Fruit fly (Drosophila melanogaster) whole organism, embryonic: ENCODE measurements around the gene CG31637.

Experiments
- Bdp1 ChIP-seq: fragments of 200-800 bp; sonication (Bioruptor generic); optimal IDR thresholded peaks from 3 replicates; lab custom pipeline; 2016; ENCODE audit warnings: missing biosample characterization, missing genetic modification characterization
- CG10267 ChIP-seq: fragments of 200-800 bp; sonication (Bioruptor generic); optimal IDR thresholded peaks from 2 replicates; lab custom pipeline; 2018; ENCODE audit warnings: missing biosample characterization, mild to moderate bottlenecking, missing genetic modification characterization, moderate library complexity
- CG10321 ChIP-seq: fragments of 200-800 bp; sonication (Bioruptor generic); IDR thresholded peaks from 2 replicates; pipeline ENCODE4 v1.3.6; 2022; ENCODE audit warnings: missing biosample characterization, missing genetic modification characterization
- CG11696 ChIP-seq: fragments of 200-800 bp; sonication (Bioruptor generic); IDR thresholded peaks from 2 replicates; pipeline ENCODE4 v1.3.6; 2022; ENCODE audit warnings: missing biosample characterization, missing genetic modification characterization
- CG13624 ChIP-seq: fragments of 200-800 bp; sonication (Bioruptor generic); optimal IDR thresholded peaks from 2 replicates; lab custom pipeline; 2016; ENCODE audit warnings: missing biosample characterization, missing genetic modification characterization
- CG6175 ChIP-seq: fragments of 200-800 bp; sonication (Bioruptor generic); IDR thresholded peaks from 3 replicates; pipeline ENCODE4 v1.3.6; 2022; ENCODE audit warnings: missing biosample characterization, missing genetic modification characterization
- CG6654 ChIP-seq: fragments of 200-800 bp; sonication (Bioruptor generic); optimal IDR thresholded peaks from 2 replicates; lab custom pipeline; 2017; ENCODE audit warnings: missing biosample characterization, mild to moderate bottlenecking, missing genetic modification characterization
- CG7786 ChIP-seq: fragments of 200-800 bp; sonication (Bioruptor generic); optimal IDR thresholded peaks from 2 replicates; lab custom pipeline; 2016; ENCODE audit warnings: missing biosample characterization, missing genetic modification characterization
- CG7987 ChIP-seq: fragments of 200-800 bp; sonication (Bioruptor generic); optimal IDR thresholded peaks from 2 replicates; lab custom pipeline; 2018; ENCODE audit warnings: missing biosample characterization, mild to moderate bottlenecking, missing genetic modification characterization, moderate library complexity
- CG9727 ChIP-seq: fragments of 200-800 bp; sonication (Bioruptor generic); optimal IDR thresholded peaks from 3 replicates; lab custom pipeline; 2017; ENCODE audit warnings: missing biosample characterization, mild to moderate bottlenecking, missing genetic modification characterization
- D19B ChIP-seq: fragments of 200-800 bp; sonication (Bioruptor generic); optimal IDR thresholded peaks from 2 replicates; lab custom pipeline; 2017; ENCODE audit warnings: missing biosample characterization, mild to moderate bottlenecking, missing genetic modification characterization
- Elba2 ChIP-seq: fragments of 200-800 bp; sonication (Bioruptor generic); optimal IDR thresholded peaks from 3 replicates; lab custom pipeline; 2016; ENCODE audit warnings: missing biosample characterization, missing genetic modification characterization
- Ets97D ChIP-seq: fragments of 200-800 bp; sonication (Bioruptor generic); optimal IDR thresholded peaks from 3 replicates; lab custom pipeline; 2016; ENCODE audit warnings: missing biosample characterization, missing genetic modification characterization
- Fer1 ChIP-seq: fragments of 200-800 bp; sonication (Bioruptor generic); optimal IDR thresholded peaks from 2 replicates; lab custom pipeline; 2017; ENCODE audit warnings: missing biosample characterization, mild to moderate bottlenecking, missing genetic modification characterization
- Med ChIP-seq: fragments of 200-800 bp; sonication (Bioruptor generic); peaks from one replicate; lab custom pipeline; 2016; ENCODE audit warnings: missing biosample characterization, missing genetic modification characterization, mild to moderate bottlenecking, inconsistent platforms, moderate library complexity
- NC2β ChIP-seq: fragments of 200-800 bp; sonication (Bioruptor generic); optimal IDR thresholded peaks from 2 replicates; lab custom pipeline; 2016; ENCODE audit warnings: missing biosample characterization, missing genetic modification characterization
- Scr ChIP-seq: fragments of 200-800 bp; sonication (Bioruptor generic); IDR thresholded peaks from 2 replicates; pipeline ENCODE4 v1.3.6; 2022; ENCODE audit warnings: missing biosample characterization, missing genetic modification characterization; ENCODE audit not compliant: partially characterized antibody
- ato ChIP-seq: fragments of 200-800 bp; sonication (Bioruptor generic); IDR thresholded peaks from 2 replicates; pipeline ENCODE4 v1.3.6; 2022; ENCODE audit warnings: missing biosample characterization, missing genetic modification characterization; ENCODE audit not compliant: partially characterized antibody
- bbx ChIP-seq: fragments of 200-800 bp; sonication (Bioruptor generic); IDR thresholded peaks from 2 replicates; pipeline ENCODE4 v1.3.6; 2022; ENCODE audit warnings: missing biosample characterization, missing genetic modification characterization; ENCODE audit not compliant: partially characterized antibody
- cad ChIP-seq: fragments of >200 bp; optimal IDR thresholded peaks from 2 replicates; lab custom pipeline; 2017; ENCODE audit warnings: missing biosample characterization, missing genetic modification characterization
- crol ChIP-seq: fragments of 200-800 bp; sonication (Bioruptor generic); IDR thresholded peaks from 2 replicates; pipeline ENCODE4 v1.3.6; 2022; ENCODE audit warnings: missing biosample characterization, missing genetic modification characterization
- da ChIP-seq: fragments of 200-800 bp; sonication (Bioruptor generic); optimal IDR thresholded peaks from 2 replicates; lab custom pipeline; 2016; ENCODE audit warnings: missing biosample characterization, missing genetic modification characterization
- fd64A ChIP-seq: fragments of 200-800 bp; sonication (Bioruptor generic); optimal IDR thresholded peaks from 3 replicates; lab custom pipeline; 2018; ENCODE audit warnings: missing biosample characterization, mild to moderate bottlenecking, missing genetic modification characterization
- grn ChIP-seq: fragments of 200-800 bp; sonication (Bioruptor generic); optimal IDR thresholded peaks from 3 replicates; lab custom pipeline; 2017; ENCODE audit warnings: missing biosample characterization, missing genetic modification characterization
- gsb ChIP-seq: fragments of 200-800 bp; sonication (Bioruptor generic); IDR thresholded peaks from 2 replicates; pipeline ENCODE4 v1.3.6; 2022; ENCODE audit warnings: missing biosample characterization, missing genetic modification characterization
- ham ChIP-seq: fragments of 200-800 bp; sonication (Bioruptor generic); IDR thresholded peaks from 2 replicates; pipeline ENCODE4 v1.3.6; 2022; ENCODE audit warnings: missing biosample characterization, missing genetic modification characterization
- lov ChIP-seq, 2 experiments: fragments of 200-800 bp in 1 of 2; fragments of >200 bp in 1 of 2; sonication (Bioruptor generic) in 1 of 2; IDR thresholded peaks in 1 of 2; optimal IDR thresholded peaks in 1 of 2; 2 replicates in 1 of 2; 3 replicates in 1 of 2; pipeline versions ENCODE4 v1.3.6 to Lab custom; 2017 to 2022; ENCODE audit warnings: missing biosample characterization in 1 of 2, missing genetic modification characterization in 1 of 2
- mam ChIP-seq: fragments of 200-800 bp; sonication (Bioruptor generic); optimal IDR thresholded peaks from 3 replicates; lab custom pipeline; 2016; ENCODE audit warnings: missing biosample characterization, missing genetic modification characterization
- odd ChIP-seq: fragments of 200-800 bp; sonication (Bioruptor generic); optimal IDR thresholded peaks from 2 replicates; lab custom pipeline; 2017; ENCODE audit warnings: missing biosample characterization, mild to moderate bottlenecking, missing genetic modification characterization
- onecut ChIP-seq: fragments of 200-800 bp; sonication (Bioruptor generic); IDR thresholded peaks from 2 replicates; pipeline ENCODE4 v1.3.6; 2022; ENCODE audit warnings: missing biosample characterization, missing genetic modification characterization
- org-1 ChIP-seq: fragments of 200-800 bp; sonication (Bioruptor generic); optimal IDR thresholded peaks from 2 replicates; lab custom pipeline; 2017; ENCODE audit warnings: missing biosample characterization, missing genetic modification characterization
- pfk ChIP-seq: fragments of 200-800 bp; sonication (Bioruptor generic); optimal IDR thresholded peaks from 2 replicates; lab custom pipeline; 2018; ENCODE audit warnings: missing biosample characterization, mild to moderate bottlenecking, missing genetic modification characterization, moderate library complexity
- prd ChIP-seq, 3 experiments: fragments of >200 bp in 2 of 3; fragments of 200-800 bp in 1 of 3; sonication (Bioruptor generic) in 1 of 3; optimal IDR thresholded peaks in 2 of 3; IDR thresholded peaks in 1 of 3; 2 replicates in 2 of 3; 3 replicates in 1 of 3; pipeline versions ENCODE4 v1.3.6 to Lab custom; 2017 to 2022; ENCODE audit warnings: missing biosample characterization in 1 of 3, missing genetic modification characterization in 1 of 3
- sens ChIP-seq: fragments of 200-800 bp; sonication (Bioruptor generic); peaks from one replicate; lab custom pipeline; 2016; ENCODE audit warnings: missing biosample characterization, missing genetic modification characterization
- zf30C ChIP-seq: fragments of 200-800 bp; sonication (Bioruptor generic); optimal IDR thresholded peaks from 3 replicates; lab custom pipeline; 2018; ENCODE audit warnings: missing biosample characterization, mild to moderate bottlenecking, missing genetic modification characterization

CG31637 gene

DNA sequence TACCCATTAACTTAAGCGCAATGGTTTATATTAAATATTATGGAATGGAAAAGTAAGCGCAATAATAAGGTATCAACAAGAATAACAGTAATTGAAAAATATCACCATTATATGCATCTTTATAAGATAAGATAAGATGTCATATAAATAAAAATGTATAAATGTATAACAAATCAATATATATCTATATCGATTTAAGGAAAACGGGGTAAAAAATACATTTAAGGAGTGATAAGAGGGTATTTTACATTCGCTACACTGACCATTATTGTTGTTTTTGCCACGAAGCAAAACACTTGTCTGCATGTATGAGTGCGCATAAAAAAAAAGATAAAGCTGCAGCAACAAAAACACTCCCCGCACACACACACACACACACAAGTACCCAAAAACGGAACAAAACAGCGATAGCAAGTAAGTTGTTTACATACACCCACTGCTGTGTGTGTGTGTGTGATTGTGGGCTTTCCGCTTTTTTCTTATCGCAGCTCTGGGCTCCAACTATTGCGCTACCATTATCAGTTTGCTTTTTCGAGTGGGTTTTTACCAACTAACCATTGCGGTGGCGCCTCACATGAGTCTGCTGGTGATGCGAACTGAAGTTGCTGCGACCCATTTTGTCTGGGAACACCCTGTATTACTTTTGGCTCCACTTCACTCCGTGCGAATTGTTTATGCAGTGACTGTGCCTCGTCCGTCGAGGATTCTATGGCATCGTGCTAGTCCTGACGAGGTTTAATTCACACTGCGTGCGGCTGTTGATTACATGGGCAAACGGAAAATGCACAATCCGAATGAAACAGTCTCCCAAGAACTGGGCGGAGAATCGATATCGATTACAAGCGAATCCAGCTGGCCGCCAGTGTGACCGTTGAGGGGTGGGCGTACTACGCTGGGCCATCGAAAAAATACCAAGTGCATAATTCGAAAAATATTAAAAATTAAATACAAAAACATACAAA, 25.1 kb upstream of the CG31637 start, which contains the start of gene mmy (continued):
- 0 out of 2 replicates have a peak, but pooled peaks have one; percentile 42 for TF ChIP-seq CG11696 (GFP tag; lab: Robert Waterston, UW)
- peak; percentile 32 for TF ChIP-seq Elba2 (GFP tag; lab: Kevin White, UChicago)
- TF ChIP-seq CG13624 (GFP tag; lab: Kevin White, UChicago), result peak; percentile 68
- TF ChIP-seq CG7786 (GFP tag; lab: Kevin White, UChicago), result peak; percentile 23
- peak; percentile 34; the same call in 1 of the 2 replicates for TF ChIP-seq ato
- TF ChIP-seq org-1 (GFP tag; lab: Kevin White, UChicago), result peak; percentile 4
- TF ChIP-seq crol (GFP tag; lab: Robert Waterston, UW), result no peak
- peak; percentile 61 for TF ChIP-seq odd (GFP tag; lab: Kevin White, UChicago)
- peak; percentile 19 for TF ChIP-seq mam (GFP tag; lab: Kevin White, UChicago)
- TF ChIP-seq onecut (GFP tag; lab: Robert Waterston, UW), result peak; percentile 94
- TF ChIP-seq CG10267 (tag; lab: Kevin White, UChicago), result peak; percentile 37
- peak; percentile 37 for TF ChIP-seq CG7987 (GFP tag; lab: Kevin White, UChicago)
- TF ChIP-seq Ets97D, result no peak
- TF ChIP-seq grn (GFP tag; lab: Kevin White, UChicago), result peak; percentile 72
- peak; percentile 19 for TF ChIP-seq NC2β (GFP tag; lab: Kevin White, UChicago)
- TF ChIP-seq D19B (GFP tag; lab: Kevin White, UChicago), result peak; percentile 98
- no peak for TF ChIP-seq CG9727 (GFP tag; lab: Kevin White, UChicago)
- no peak for TF ChIP-seq da (GFP tag; lab: Kevin White, UChicago)
- peak; percentile 41 for TF ChIP-seq Bdp1 (GFP tag; lab: Kevin White, UChicago)
- TF ChIP-seq bbx (GFP tag; lab: Robert Waterston, UW), result no peak; the same call in 1 of the 2 replicates
- TF ChIP-seq gsb, result no peak
- TF ChIP-seq CG10321 (GFP tag; lab: Robert Waterston, UW), result no peak
- TF ChIP-seq CG6175 (GFP tag; lab: Robert Waterston, UW), result peak; percentile 92
- no peak for TF ChIP-seq cad (GFP tag; lab: Kevin White, UChicago)
- peak; percentile 38 for TF ChIP-seq Fer1 (GFP tag; lab: Kevin White, UChicago)
- peak; percentile 46 for TF ChIP-seq Scr (GFP tag; lab: Robert Waterston, UW)
- no peak for TF ChIP-seq pfk
- no peak for TF ChIP-seq lov (optimal IDR thresholded peaks at IDR 0.05; lab: Kevin White, UChicago)
- no peak for TF ChIP-seq lov (GFP tag; IDR thresholded peaks at IDR 0.05; lab: Robert Waterston, UW)
- no peak for TF ChIP-seq ham (GFP tag; lab: Robert Waterston, UW)
- TF ChIP-seq fd64A (GFP tag; lab: Kevin White, UChicago), result peak; percentile 51
- TF ChIP-seq CG6654 (GFP tag; lab: Kevin White, UChicago), result peak; percentile 3

DNA sequence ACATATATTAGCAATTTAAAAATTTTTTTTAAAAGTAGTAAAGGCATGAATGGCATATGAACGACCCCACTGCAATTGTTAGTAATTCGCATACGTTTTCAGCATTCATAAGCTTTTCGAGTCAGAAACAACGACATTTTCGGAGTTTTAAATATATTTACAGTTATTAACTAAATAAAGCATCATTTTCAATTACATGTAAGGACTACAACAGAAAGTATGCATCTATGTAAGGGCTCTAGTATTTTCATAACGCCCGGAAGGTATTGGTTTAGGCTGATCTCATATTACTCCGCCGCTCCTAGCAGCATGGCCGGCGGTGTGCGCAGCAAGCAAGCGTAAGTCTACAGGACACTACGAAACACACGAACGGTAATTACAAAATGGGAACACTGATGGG, 24.1 kb upstream of the CG31637 start:
- TF ChIP-seq zf30C (GFP tag; lab: Kevin White, UChicago) (no peak), Med (GFP tag; lab: Kevin White, UChicago) (peak; percentile 35), CG11696 (GFP tag; lab: Robert Waterston, UW) (peak; percentile 87), prd (optimal IDR thresholded peaks at IDR 0.05; lab: Kevin White, UChicago) (no peak), prd (GFP tag; IDR thresholded peaks at IDR 0.05; lab: Robert Waterston, UW) (0 out of 3 replicates have a peak, but pooled peaks have one; percentile 8), sens (GFP tag; lab: Kevin White, UChicago) (peak; percentile 83)
- TF ChIP-seq, all 482 proteins: peak for 4
